Fruit fly (Drosophila melanogaster): ENCODE measurements around the gene disp.

The disp gene

DNA sequence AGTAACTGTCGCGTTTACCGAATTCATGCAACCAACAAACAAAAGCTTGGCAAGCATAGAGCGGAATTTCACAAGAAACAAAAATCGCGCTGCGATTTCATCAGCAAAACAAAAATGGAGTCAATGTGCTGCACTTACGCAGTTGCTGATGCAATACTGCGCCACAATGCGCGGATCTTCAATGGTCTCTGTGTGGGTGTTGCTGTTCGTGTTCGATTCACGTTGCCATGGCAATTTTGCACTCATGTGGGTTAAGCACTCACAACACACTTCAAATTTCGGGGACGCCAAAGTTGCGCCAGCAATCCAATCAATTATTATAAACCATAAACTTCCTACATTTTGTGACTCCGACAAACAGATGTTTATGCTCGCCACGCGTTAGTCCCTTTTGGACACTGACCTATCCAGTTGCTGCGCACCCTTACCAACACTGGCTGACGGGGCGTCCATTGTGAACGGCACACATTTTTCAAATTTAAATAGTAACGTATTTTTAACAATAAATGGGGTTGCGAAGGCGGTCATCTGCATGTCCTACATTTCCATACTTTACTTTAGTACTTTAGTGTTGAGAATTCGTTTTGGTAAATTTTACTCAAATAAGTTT is 6.0 kb upstream of the disp start, which contains the start of gene CG2017 (continued):
- TF ChIP-seq repo (GFP tag; optimal IDR thresholded peaks at IDR 0.05) (peak; percentile 33), eve (GFP tag; optimal IDR thresholded peaks at IDR 0.05) (no peak), Atf3 (GFP tag; optimal IDR thresholded peaks at IDR 0.05) (peak; percentile 31), fd3F (GFP tag; optimal IDR thresholded peaks at IDR 0.05) (no peak), CG11093 (GFP tag; IDR thresholded peaks at IDR 0.05) (no peak), CG4328 (GFP tag; optimal IDR thresholded peaks at IDR 0.05) (no peak), Sry-β (GFP tag; optimal IDR thresholded peaks at IDR 0.05) (peak; percentile 51), CG2116 (GFP tag; optimal IDR thresholded peaks at IDR 0.05) (peak; percentile 76), Six4 (GFP tag; optimal IDR thresholded peaks at IDR 0.05) (no peak), CG1529 (GFP tag; optimal IDR thresholded peaks at IDR 0.05) (no peak), CG18476 (GFP tag; optimal IDR thresholded peaks at IDR 0.05) (no peak), E2f1 (GFP tag; IDR thresholded peaks at IDR 0.05) (peak; percentile 39; the same call in 1 of the 2 replicates), sd (tag; optimal IDR thresholded peaks at IDR 0.05) (peak; percentile 34), stwl (tag; optimal IDR thresholded peaks at IDR 0.05) (peak; percentile 96), CG18764 (GFP tag; optimal IDR thresholded peaks at IDR 0.05) (no peak), ato (GFP tag; IDR thresholded peaks at IDR 0.05; ENCODE audit: partially characterized antibody) (no peak), twi (tag; optimal IDR thresholded peaks at IDR 0.05) (peak; percentile 75), CG12236 (GFP tag; optimal IDR thresholded peaks at IDR 0.05) (no peak), danr (GFP tag; IDR thresholded peaks at IDR 0.05) (no peak), CG4282 (GFP tag; optimal IDR thresholded peaks at IDR 0.05) (no peak), Hmx (GFP tag; optimal IDR thresholded peaks at IDR 0.05) (no peak), CG7271 (tag; optimal IDR thresholded peaks at IDR 0.05) (no peak), CG4820 (GFP tag; optimal IDR thresholded peaks at IDR 0.05) (no peak), CG8290 (GFP tag; optimal IDR thresholded peaks at IDR 0.05) (no peak), CG8290 (tag; optimal IDR thresholded peaks at IDR 0.05) (peak in 1 of 2 experiments; percentile 89), seq (GFP tag; IDR thresholded peaks at IDR 0.05) (no peak), Kr (GFP tag; optimal IDR thresholded peaks at IDR 0.05) (no peak), CG1603 (tag; optimal IDR thresholded peaks at IDR 0.05) (peak; percentile 90), dimm (GFP tag; IDR thresholded peaks at IDR 0.05) (no peak), B-H2 (GFP tag; optimal IDR thresholded peaks at IDR 0.05) (peak; percentile 70), ham (GFP tag; IDR thresholded peaks at IDR 0.05) (no peak), CG8944 (GFP tag; optimal IDR thresholded peaks at IDR 0.05) (peak; percentile 26), Bteb2 (GFP tag; optimal IDR thresholded peaks at IDR 0.05) (no peak), CG12769 (tag; optimal IDR thresholded peaks at IDR 0.05) (peak; percentile 51), stc (GFP tag; IDR thresholded peaks at IDR 0.05) (peak; percentile 36; the same call in 1 of the 2 replicates), pum (GFP tag; optimal IDR thresholded peaks at IDR 0.05) (peak; percentile 33), NC2α (GFP tag; optimal IDR thresholded peaks at IDR 0.05) (peak; percentile 35), toy (GFP tag; IDR thresholded peaks at IDR 0.05) (no peak), lbe (GFP tag; optimal IDR thresholded peaks at IDR 0.05) (no peak), unpg (GFP tag; optimal IDR thresholded peaks at IDR 0.05) (no peak), CG17359 (tag; optimal IDR thresholded peaks at IDR 0.05) (peak; percentile 3), kay (GFP tag; optimal IDR thresholded peaks at IDR 0.05) (no peak), TFAM (GFP tag; optimal IDR thresholded peaks at IDR 0.05) (no peak), sima (GFP tag; optimal IDR thresholded peaks at IDR 0.05) (no peak), Poxn (GFP tag; IDR thresholded peaks at IDR 0.05) (no peak), CG6254 (GFP tag; optimal IDR thresholded peaks at IDR 0.05) (no peak), CG15269 (tag; optimal IDR thresholded peaks at IDR 0.05) (peak; percentile 20), kni (GFP tag; optimal IDR thresholded peaks at IDR 0.05) (peak; percentile 8), CTCF (GFP tag; optimal IDR thresholded peaks at IDR 0.05) (peak; percentile 31), CG3847 (GFP tag; IDR thresholded peaks at IDR 0.05) (peak; percentile 85), CG11696 (GFP tag; IDR thresholded peaks at IDR 0.05) (no peak), p53 (GFP tag; optimal IDR thresholded peaks at IDR 0.05) (peak; percentile 67)

Data from whole organism, embryonic.